Worm (Caenorhabditis elegans): ENCODE measurements around the gene him-8.

DNA sequence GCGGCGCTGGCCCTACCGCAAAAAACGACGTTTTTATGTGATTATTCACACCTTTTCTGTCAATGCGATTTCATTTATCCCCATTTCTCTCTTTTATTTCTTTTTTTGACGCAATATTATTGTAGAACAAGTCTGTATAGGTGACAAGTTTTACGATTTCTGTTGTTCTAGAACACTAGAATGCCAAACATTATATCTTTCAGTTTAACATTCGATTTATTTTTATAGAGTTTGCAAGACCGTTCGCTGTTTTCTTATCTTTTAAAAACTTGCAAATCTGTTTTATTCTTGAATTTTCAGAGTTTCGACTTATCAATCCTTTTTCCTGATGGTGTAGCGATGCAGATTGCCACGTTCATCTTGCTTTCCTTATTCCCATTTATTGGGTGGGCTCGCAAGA lies 14.3 kb downstream of the him-8 start, which contains the start of gene efn-2:
- TF ChIP-seq scrt-1 (GFP tag; IDR thresholded peaks at IDR 0.05) (no peak), ama-1 (optimal IDR thresholded peaks at IDR 0.05) (no peak), tbx-11 (GFP tag; IDR thresholded peaks at IDR 0.05) (no peak), B0310.2 (tag; optimal IDR thresholded peaks at IDR 0.05) (no peak), aly-1 (tag; optimal IDR thresholded peaks at IDR 0.05) (no peak), ceh-36 (tag; optimal IDR thresholded peaks at IDR 0.05) (no peak)

All from whole organism, early embryonic.